Fruit fly (Drosophila melanogaster): Measurements from ENCODE around the gene ovo.

The ovo gene

dm6 chrX:5085964-5086707 is 38.1 kb downstream of the ovo start (continued):
- TF ChIP-seq ftz-f1 (GFP tag; optimal IDR thresholded peaks at IDR 0.05) (no peak), CG5180 (GFP tag; optimal IDR thresholded peaks at IDR 0.05) (no peak), Sry-β (GFP tag; optimal IDR thresholded peaks at IDR 0.05) (no peak), CG10267 (tag; optimal IDR thresholded peaks at IDR 0.05) (no peak), sens-2 (GFP tag; IDR thresholded peaks at IDR 0.05) (no peak), Hsf (GFP tag; optimal IDR thresholded peaks at IDR 0.05) (no peak), esg (GFP tag; conservative IDR thresholded peaks at IDR 0.05) (0 out of 2 replicates have a peak, but pooled peaks have one; percentile 10), CG12659 (GFP tag; optimal IDR thresholded peaks at IDR 0.05) (peak; percentile 39), Doc3 (GFP tag; IDR thresholded peaks at IDR 0.05; ENCODE audit: partially characterized antibody) (no peak; the same call in 2 of the 3 replicates), CG10979 (tag; optimal IDR thresholded peaks at IDR 0.05) (peak; percentile 55), bcd (GFP tag; optimal IDR thresholded peaks at IDR 0.05) (no peak), tap (tag; optimal IDR thresholded peaks at IDR 0.05) (no peak), ttk (GFP tag; IDR thresholded peaks at IDR 0.05) (no peak), Eip74EF (GFP tag; optimal IDR thresholded peaks at IDR 0.05) (no peak), ken (GFP tag; IDR thresholded peaks at IDR 0.05) (no peak), Atf-2 (GFP tag; optimal IDR thresholded peaks at IDR 0.05) (no peak), CG31365 (tag; optimal IDR thresholded peaks at IDR 0.05) (peak; percentile 17), sna (GFP tag; IDR thresholded peaks at IDR 0.05; ENCODE audit: partially characterized antibody) (no peak), HLHmδ (GFP tag; optimal IDR thresholded peaks at IDR 0.05) (no peak), Blimp-1 (GFP tag; optimal IDR thresholded peaks at IDR 0.05) (peak; percentile 27), aop (GFP tag; IDR thresholded peaks at IDR 0.05) (no peak), CG17359 (tag; optimal IDR thresholded peaks at IDR 0.05) (peak; percentile 89), Tbp (GFP tag; optimal IDR thresholded peaks at IDR 0.05) (no peak), vnd (GFP tag; IDR thresholded peaks at IDR 0.05; ENCODE audit: partially characterized antibody) (no peak), CG12155 (GFP tag; optimal IDR thresholded peaks at IDR 0.05) (no peak), CG3281 (GFP tag; optimal IDR thresholded peaks at IDR 0.05) (peak; percentile 26), CG17385 (GFP tag; optimal IDR thresholded peaks at IDR 0.05) (peak; percentile 90), CG4424 (GFP tag; optimal IDR thresholded peaks at IDR 0.05) (peak; percentile 39), stc (GFP tag; IDR thresholded peaks at IDR 0.05) (no peak), vvl (GFP tag; IDR thresholded peaks at IDR 0.05) (no peak), CG8359 (GFP tag; optimal IDR thresholded peaks at IDR 0.05; ENCODE audit: borderline replicate concordance) (no peak), CG1792 (GFP tag; optimal IDR thresholded peaks at IDR 0.05) (no peak), Deaf1 (tag; optimal IDR thresholded peaks at IDR 0.05) (no peak), Abd-B (GFP tag; optimal IDR thresholded peaks at IDR 0.05) (peak; percentile 22), CHES-1-like (GFP tag; optimal IDR thresholded peaks at IDR 0.05) (peak; percentile 30), Neu2 (GFP tag; optimal IDR thresholded peaks at IDR 0.05; ENCODE audit: borderline replicate concordance) (no peak), CG15269 (tag; optimal IDR thresholded peaks at IDR 0.05) (peak; percentile 9), gro (GFP tag; optimal IDR thresholded peaks at IDR 0.05) (no peak), seq (GFP tag; IDR thresholded peaks at IDR 0.05) (0 out of 2 replicates have a peak, but pooled peaks have one; percentile 11), CG31441 (GFP tag; IDR thresholded peaks at IDR 0.05) (peak; percentile 31; the same call in 1 of the 2 replicates), eve (GFP tag; optimal IDR thresholded peaks at IDR 0.05) (peak in 1 of 2 experiments; percentile 87), CG16815 (GFP tag; optimal IDR thresholded peaks at IDR 0.05) (no peak), CG2889 (GFP tag; IDR thresholded peaks at IDR 0.05) (no peak), Six4 (GFP tag; optimal IDR thresholded peaks at IDR 0.05) (no peak), CG2120 (GFP tag; optimal IDR thresholded peaks at IDR 0.05) (peak; percentile 41), dysf (GFP tag; IDR thresholded peaks at IDR 0.05) (peak; percentile 39; the same call in 1 of the 3 replicates), CG15011 (GFP tag; optimal IDR thresholded peaks at IDR 0.05) (no peak), CG1603 (tag; optimal IDR thresholded peaks at IDR 0.05) (peak; percentile 1), Atf3 (GFP tag; optimal IDR thresholded peaks at IDR 0.05) (no peak)

All from whole organism, embryonic.